4 worm cellular contexts compared by ENCODE assay signal in the genomic region with DNA sequence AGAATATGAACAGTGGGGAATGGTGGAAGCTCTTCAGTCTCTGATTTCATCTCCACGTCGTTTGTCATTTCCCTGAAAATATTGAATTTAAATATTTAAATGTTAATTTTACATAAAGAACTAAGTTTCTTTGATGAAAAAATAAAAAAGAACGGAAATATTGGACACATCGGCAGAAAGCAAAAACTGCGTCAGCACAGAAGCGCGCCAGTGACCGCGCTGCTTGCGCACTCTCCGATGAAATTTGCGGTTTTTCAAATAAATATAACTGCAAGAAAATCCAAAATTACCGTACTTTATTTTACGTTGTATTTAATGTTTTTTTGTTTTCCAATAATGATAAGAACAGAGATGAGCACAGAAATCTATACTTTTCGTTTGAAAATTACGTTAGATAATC.
TF ChIP-seq lines count a peak whose summit lies in the region.

A gene (minus strand): TSS at position 72 of the 400 bp plus-strand sequence.
A gene (plus strand): TSS at position 275 of the 400 bp plus-strand sequence.

TF ChIP-seq in whole organism, L2 larva, 48 proteins besides CTCF, POLR2A, EP300 and RAD21 (continues in another document):
- TF ChIP-seq R02D3.7 (tag; optimal IDR thresholded peaks at IDR 0.05; lab: Kevin White, UChicago) (peak; percentile 77), ztf-11 (tag; optimal IDR thresholded peaks at IDR 0.05; lab: Kevin White, UChicago) (no peak), lin-39 (tag; optimal IDR thresholded peaks at IDR 0.05; lab: Kevin White, UChicago) (no peak), alr-1 (tag; optimal IDR thresholded peaks at IDR 0.05; lab: Kevin White, UChicago) (no peak), egl-27 (tag; optimal IDR thresholded peaks at IDR 0.05; lab: Kevin White, UChicago) (peak; percentile 65), nhr-12 (tag; optimal IDR thresholded peaks at IDR 0.05; lab: Kevin White, UChicago) (no peak), ceh-16 (tag; optimal IDR thresholded peaks at IDR 0.05; lab: Kevin White, UChicago) (peak; percentile 75), skn-1 (tag; optimal IDR thresholded peaks at IDR 0.05; lab: Kevin White, UChicago) (no peak), nhr-10 (tag; optimal IDR thresholded peaks at IDR 0.05; lab: Kevin White, UChicago) (peak; percentile 70), unc-39 (tag; optimal IDR thresholded peaks at IDR 0.05; lab: Kevin White, UChicago) (no peak), nhr-77 (tag; optimal IDR thresholded peaks at IDR 0.05; lab: Kevin White, UChicago) (no peak), gmeb-1 (tag; optimal IDR thresholded peaks at IDR 0.05; lab: Kevin White, UChicago) (peak; percentile 99), lin-13 (GFP tag; optimal IDR thresholded peaks at IDR 0.05; lab: Kevin White, UChicago) (peak; percentile 81), F13H6.1 (tag; optimal IDR thresholded peaks at IDR 0.05; lab: Kevin White, UChicago) (peak; percentile 88), sma-9 (GFP tag; optimal IDR thresholded peaks at IDR 0.05; lab: Kevin White, UChicago) (peak; percentile 95), sma-9 (tag; optimal IDR thresholded peaks at IDR 0.05; lab: Kevin White, UChicago) (no peak), dmd-4 (tag; optimal IDR thresholded peaks at IDR 0.05; lab: Kevin White, UChicago) (peak; percentile 45), ZK546.5 (tag; optimal IDR thresholded peaks at IDR 0.05; lab: Kevin White, UChicago) (peak; percentile 26), elt-3 (tag; optimal IDR thresholded peaks at IDR 0.05; lab: Kevin White, UChicago) (no peak), nhr-6 (tag; optimal IDR thresholded peaks at IDR 0.05; lab: Kevin White, UChicago) (no peak), lin-11 (tag; optimal IDR thresholded peaks at IDR 0.05; lab: Kevin White, UChicago) (peak; percentile 81), ama-1 (optimal IDR thresholded peaks at IDR 0.05; lab: Kevin White, UChicago) (peak; percentile 41)

TF ChIP-seq in whole organism, L4 larva, 104 proteins besides CTCF, POLR2A, EP300 and RAD21 (continues in another document):
- TF ChIP-seq hif-1 (tag; optimal IDR thresholded peaks at IDR 0.05; lab: Kevin White, UChicago) (peak in 1 of 2 experiments; percentile 44), dve-1 (tag; optimal IDR thresholded peaks at IDR 0.05; lab: Kevin White, UChicago; ENCODE audit: insufficient read depth) (peak; percentile 88), ces-1 (GFP tag; optimal IDR thresholded peaks at IDR 0.05; lab: Kevin White, UChicago) (no peak), T26A8.4 (GFP tag; IDR thresholded peaks at IDR 0.05; lab: Robert Waterston, UW) (peak; percentile 89), zfp-3 (GFP tag; conservative IDR thresholded peaks at IDR 0.05; lab: Robert Waterston, UW) (no peak), unc-62 (GFP tag; optimal IDR thresholded peaks at IDR 0.05 in 1 of 2; lab: Kevin White, UChicago) (no peak), unc-62 (tag; optimal IDR thresholded peaks at IDR 0.05; lab: Kevin White, UChicago) (no peak), Y48G9A.11 (GFP tag; IDR thresholded peaks at IDR 0.05; lab: Robert Waterston, UW) (peak; percentile 86), ceh-32 (tag; optimal IDR thresholded peaks at IDR 0.05; lab: Kevin White, UChicago; ENCODE audit: poor library complexity) (peak; percentile 26), nhr-10 (tag; optimal IDR thresholded peaks at IDR 0.05; lab: Kevin White, UChicago) (no peak), dmd-6 (GFP tag; IDR thresholded peaks at IDR 0.05; lab: Robert Waterston, UW) (peak; percentile 79), F37D6.2 (tag; optimal IDR thresholded peaks at IDR 0.05; lab: Kevin White, UChicago) (peak; percentile 71), madf-5 (GFP tag; IDR thresholded peaks at IDR 0.05; lab: Robert Waterston, UW) (no peak), nhr-42 (GFP tag; IDR thresholded peaks at IDR 0.05; lab: Robert Waterston, UW) (0 out of 2 replicates have a peak, but pooled peaks have one; percentile 44), jun-1 (tag; optimal IDR thresholded peaks at IDR 0.05; lab: Kevin White, UChicago) (peak; percentile 57), pqm-1 (tag; optimal IDR thresholded peaks at IDR 0.05; lab: Kevin White, UChicago) (peak; percentile 28), nhr-11 (tag; optimal IDR thresholded peaks at IDR 0.05; lab: Kevin White, UChicago) (peak; percentile 56), fos-1 (tag; optimal IDR thresholded peaks at IDR 0.05; lab: Kevin White, UChicago) (no peak), D1046.2 (GFP tag; IDR thresholded peaks at IDR 0.05; lab: Robert Waterston, UW) (0 out of 2 replicates have a peak, but pooled peaks have one; percentile 67), R02D3.7 (tag; optimal IDR thresholded peaks at IDR 0.05; lab: Kevin White, UChicago) (no peak), hlh-11 (tag; optimal IDR thresholded peaks at IDR 0.05; lab: Kevin White, UChicago) (peak; percentile 80), lin-38 (GFP tag; IDR thresholded peaks at IDR 0.05; lab: Robert Waterston, UW) (peak; percentile 88)

TF ChIP-seq in whole organism, late embryonic, 69 proteins besides CTCF, POLR2A, EP300 and RAD21 (continues in another document):
- TF ChIP-seq unc-55 (GFP tag; optimal IDR thresholded peaks at IDR 0.05; lab: Kevin White, UChicago) (peak; percentile 15), zip-5 (tag; optimal IDR thresholded peaks at IDR 0.05; lab: Kevin White, UChicago) (peak; percentile 14), ceh-45 (GFP tag; IDR thresholded peaks at IDR 0.05; lab: Robert Waterston, UW) (peak; percentile 59; the same call in 1 of the 2 replicates), fkh-6 (tag; optimal IDR thresholded peaks at IDR 0.05; lab: Kevin White, UChicago) (peak; percentile 60), K09A11.1 (tag; optimal IDR thresholded peaks at IDR 0.05; lab: Kevin White, UChicago; ENCODE audit: insufficient read depth) (peak; percentile 52), tbx-2 (tag; optimal IDR thresholded peaks at IDR 0.05; lab: Kevin White, UChicago) (peak; percentile 65), hlh-30 (tag; optimal IDR thresholded peaks at IDR 0.05; lab: Kevin White, UChicago; ENCODE audit: insufficient read depth) (no peak), pha-4 (tag; optimal IDR thresholded peaks at IDR 0.05; lab: Kevin White, UChicago) (no peak), ceh-14 (tag; optimal IDR thresholded peaks at IDR 0.05; lab: Kevin White, UChicago) (peak; percentile 57), pax-1 (tag; optimal IDR thresholded peaks at IDR 0.05; lab: Kevin White, UChicago) (no peak), gmeb-2 (tag; optimal IDR thresholded peaks at IDR 0.05; lab: Kevin White, UChicago) (peak; percentile 47), ceh-22 (tag; optimal IDR thresholded peaks at IDR 0.05; lab: Kevin White, UChicago) (no peak), pha-2 (tag; optimal IDR thresholded peaks at IDR 0.05; lab: Kevin White, UChicago) (peak; percentile 65), ceh-18 (tag; optimal IDR thresholded peaks at IDR 0.05; lab: Kevin White, UChicago) (no peak), syd-9 (tag; optimal IDR thresholded peaks at IDR 0.05; lab: Kevin White, UChicago) (peak; percentile 38), Y22D7AL.16 (tag; optimal IDR thresholded peaks at IDR 0.05; lab: Kevin White, UChicago) (peak; percentile 33), ceh-24 (tag; optimal IDR thresholded peaks at IDR 0.05; lab: Kevin White, UChicago) (no peak), npax-4 (tag; optimal IDR thresholded peaks at IDR 0.05; lab: Kevin White, UChicago) (peak; percentile 33), hlh-8 (tag; optimal IDR thresholded peaks at IDR 0.05; lab: Kevin White, UChicago) (no peak), ceh-9 (tag; optimal IDR thresholded peaks at IDR 0.05; lab: Kevin White, UChicago) (no peak), K02D7.2 (tag; optimal IDR thresholded peaks at IDR 0.05; lab: Kevin White, UChicago) (peak; percentile 42), ceh-31 (tag; optimal IDR thresholded peaks at IDR 0.05; lab: Kevin White, UChicago) (peak; percentile 42), hlh-13 (GFP tag; optimal IDR thresholded peaks at IDR 0.05; lab: Kevin White, UChicago) (peak; percentile 33), sdc-2 (tag; optimal IDR thresholded peaks at IDR 0.05; lab: Kevin White, UChicago) (no peak)

TF ChIP-seq in whole organism, mixed stage, embryonic, 35 proteins besides CTCF, POLR2A, EP300 and RAD21 (continues in another document):
- TF ChIP-seq ceh-39 (tag; optimal IDR thresholded peaks at IDR 0.05; lab: Kevin White, UChicago) (peak; percentile 73), mls-2 (tag; optimal IDR thresholded peaks at IDR 0.05; lab: Kevin White, UChicago) (peak; percentile 38), tbx-8 (GFP tag; optimal IDR thresholded peaks at IDR 0.05; lab: Kevin White, UChicago) (no peak), hlh-1 (tag; optimal IDR thresholded peaks at IDR 0.05; lab: Kevin White, UChicago) (peak; percentile 38), bed-3 (GFP tag; optimal IDR thresholded peaks at IDR 0.05; lab: Kevin White, UChicago) (peak; percentile 39), unc-62 (GFP tag; optimal IDR thresholded peaks at IDR 0.05; lab: Kevin White, UChicago) (peak; percentile 29), nhr-76 (tag; optimal IDR thresholded peaks at IDR 0.05; lab: Kevin White, UChicago) (no peak), mep-1 (tag; optimal IDR thresholded peaks at IDR 0.05; lab: Kevin White, UChicago) (peak; percentile 94), ces-1 (GFP tag; optimal IDR thresholded peaks at IDR 0.05; lab: Kevin White, UChicago) (peak; percentile 24), M03D4.4 (tag; optimal IDR thresholded peaks at IDR 0.05; lab: Kevin White, UChicago) (peak; percentile 81), sptf-1 (tag; optimal IDR thresholded peaks at IDR 0.05; lab: Kevin White, UChicago) (peak; percentile 88), drap-1 (GFP tag; optimal IDR thresholded peaks at IDR 0.05; lab: Kevin White, UChicago) (peak; percentile 76), unc-39 (tag; optimal IDR thresholded peaks at IDR 0.05; lab: Kevin White, UChicago) (no peak), ceh-83 (GFP tag; optimal IDR thresholded peaks at IDR 0.05; lab: Kevin White, UChicago) (peak; percentile 60), zip-8 (tag; optimal IDR thresholded peaks at IDR 0.05; lab: Kevin White, UChicago) (no peak), lsy-2 (tag; optimal IDR thresholded peaks at IDR 0.05; lab: Kevin White, UChicago) (peak; percentile 87), lin-13 (tag; optimal IDR thresholded peaks at IDR 0.05; lab: Kevin White, UChicago) (peak; percentile 82), pha-4 (tag; optimal IDR thresholded peaks at IDR 0.05; lab: Kevin White, UChicago) (peak; percentile 74), mab-5 (tag; optimal IDR thresholded peaks at IDR 0.05; lab: Kevin White, UChicago) (no peak), snpc-4 (tag; optimal IDR thresholded peaks at IDR 0.05; lab: Kevin White, UChicago) (no peak), flh-1 (GFP tag; optimal IDR thresholded peaks at IDR 0.05; lab: Kevin White, UChicago) (no peak), cnd-1 (tag; optimal IDR thresholded peaks at IDR 0.05; lab: Kevin White, UChicago) (peak; percentile 73), elt-1 (tag; optimal IDR thresholded peaks at IDR 0.05; lab: Kevin White, UChicago; ENCODE audit: borderline replicate concordance, insufficient read depth) (no peak), blmp-1 (tag; optimal IDR thresholded peaks at IDR 0.05; lab: Kevin White, UChicago) (no peak), nhr-237 (tag; optimal IDR thresholded peaks at IDR 0.05; lab: Kevin White, UChicago) (peak; percentile 64), lin-32 (GFP tag; optimal IDR thresholded peaks at IDR 0.05; lab: Kevin White, UChicago) (no peak), unc-120 (tag; optimal IDR thresholded peaks at IDR 0.05; lab: Kevin White, UChicago; ENCODE audit: poor library complexity, severe bottlenecking) (peak; percentile 23)
